Worm (Caenorhabditis elegans) whole organism, late embryonic: ENCODE data around the gene dpy-10.

ENCODE experiments used
- Y22D7AL.16 ChIP-seq: sonication (generic microtip); optimal IDR thresholded peaks from 2 replicates; lab custom pipeline; 2016; ENCODE audit warnings: missing genetic modification characterization, missing compliant biosample characterization
- ceh-9 ChIP-seq: sonication (generic microtip); optimal IDR thresholded peaks from 2 replicates; lab custom pipeline; 2016; ENCODE audit warnings: mild to moderate bottlenecking, missing genetic modification characterization, inconsistent platforms, missing compliant biosample characterization
- hlh-6 ChIP-seq: sonication (generic microtip); optimal IDR thresholded peaks from 2 replicates; lab custom pipeline; 2016; ENCODE audit warnings: missing genotype, missing genetic modification characterization, missing compliant biosample characterization
- nhr-11 ChIP-seq: fragments of 150-350 bp; optimal IDR thresholded peaks from 2 replicates; lab custom pipeline; 2014; ENCODE audit warnings: missing biosample characterization, missing genetic modification characterization
- pha-4 ChIP-seq: fragments of 150-350 bp; optimal IDR thresholded peaks from 2 replicates; lab custom pipeline; 2018; ENCODE audit warnings: missing biosample characterization, missing genetic modification reagents, missing genetic modification characterization
- ref-2 ChIP-seq: sonication (generic microtip); optimal IDR thresholded peaks from 2 replicates; lab custom pipeline; 2016; ENCODE audit warnings: missing genetic modification characterization, missing compliant biosample characterization
- sdc-2 ChIP-seq: sonication (generic microtip); optimal IDR thresholded peaks from 2 replicates; lab custom pipeline; 2016; ENCODE audit warnings: missing genotype, missing genetic modification characterization, missing compliant biosample characterization
- unc-42 ChIP-seq: sonication (generic microtip); optimal IDR thresholded peaks from 2 replicates; lab custom pipeline; 2016; ENCODE audit warnings: missing genotype, missing genetic modification characterization, missing compliant biosample characterization

- no peak for TF ChIP-seq nhr-11
- no peak for TF ChIP-seq pha-4 (tag; lab: Kevin White, UChicago)
- no peak for TF ChIP-seq ref-2 (tag; lab: Kevin White, UChicago)
- no peak for TF ChIP-seq ceh-9 (tag; lab: Kevin White, UChicago)
- no peak for TF ChIP-seq unc-42 (tag; lab: Kevin White, UChicago)
- no peak for TF ChIP-seq hlh-6
- no peak for TF ChIP-seq sdc-2 (tag; lab: Kevin White, UChicago)
- TF ChIP-seq Y22D7AL.16 (tag; lab: Kevin White, UChicago) = no peak
Measured at ce11 chrII:6689088-6689487, 22.9 kb downstream of the dpy-10 start.
